Fruit fly (Drosophila melanogaster): Measurements from ENCODE around the gene CG7017.
A peak's percentile ranks its signal among the peaks of the same experiment; 100 is the strongest.

Gene CG7017

dm6 chr3L:20226153-20226552 lies 14.2 kb upstream of the CG7017 start (continued):
- no peak for TF ChIP-seq CG7556 (GFP tag; optimal IDR thresholded peaks at IDR 0.05)
- no peak for TF ChIP-seq Hr78 (GFP tag; optimal IDR thresholded peaks at IDR 0.05)
- no peak for TF ChIP-seq wek (GFP tag; optimal IDR thresholded peaks at IDR 0.05)
- TF ChIP-seq CG13287 (GFP tag; IDR thresholded peaks at IDR 0.05; ENCODE audit: partially characterized antibody): peak; percentile 54
- TF ChIP-seq Mrtf (GFP tag; IDR thresholded peaks at IDR 0.05): no peak
- TF ChIP-seq CG31365 (tag; optimal IDR thresholded peaks at IDR 0.05): no peak
- TF ChIP-seq CG16863 (GFP tag; optimal IDR thresholded peaks at IDR 0.05): no peak
- TF ChIP-seq fru (optimal IDR thresholded peaks at IDR 0.05): no peak
- no peak for TF ChIP-seq CG8359 (GFP tag; optimal IDR thresholded peaks at IDR 0.05; ENCODE audit: borderline replicate concordance)
- no peak for TF ChIP-seq grau (tag; optimal IDR thresholded peaks at IDR 0.05)
- no peak for TF ChIP-seq CG1233 (GFP tag; optimal IDR thresholded peaks at IDR 0.05)
- no peak for TF ChIP-seq Lpt (GFP tag; optimal IDR thresholded peaks at IDR 0.05)
- no peak for TF ChIP-seq Awh (GFP tag; IDR thresholded peaks at IDR 0.05)
- TF ChIP-seq en (GFP tag; optimal IDR thresholded peaks at IDR 0.05): no peak
- no peak for TF ChIP-seq Stat92E (GFP tag; optimal IDR thresholded peaks at IDR 0.05)
- no peak for TF ChIP-seq CG15696 (tag; optimal IDR thresholded peaks at IDR 0.05)
- TF ChIP-seq CG17186 (GFP tag; optimal IDR thresholded peaks at IDR 0.05): peak; percentile 96
- TF ChIP-seq pan (optimal IDR thresholded peaks at IDR 0.05): no peak
- no peak for TF ChIP-seq pan (GFP tag; optimal IDR thresholded peaks at IDR 0.05 in 1 of 2, IDR thresholded peaks at IDR 0.05 in 1 of 2)
- TF ChIP-seq CG18476 (GFP tag; optimal IDR thresholded peaks at IDR 0.05): no peak
- TF ChIP-seq seq (GFP tag; IDR thresholded peaks at IDR 0.05): no peak
- TF ChIP-seq fd96Cb (tag; optimal IDR thresholded peaks at IDR 0.05): no peak
- 0 out of 3 replicates have a peak, but pooled peaks have one; percentile 22 for TF ChIP-seq CG14860 (GFP tag; IDR thresholded peaks at IDR 0.05; ENCODE audit: partially characterized antibody)
- peak; percentile 1 for TF ChIP-seq dm (GFP tag; optimal IDR thresholded peaks at IDR 0.05)
- no peak for TF ChIP-seq sim (GFP tag; IDR thresholded peaks at IDR 0.05)
- TF ChIP-seq CG9797 (GFP tag; optimal IDR thresholded peaks at IDR 0.05): peak; percentile 81
- TF ChIP-seq aop (GFP tag; IDR thresholded peaks at IDR 0.05): no peak
- no peak for TF ChIP-seq CG2120 (GFP tag; optimal IDR thresholded peaks at IDR 0.05)
- no peak for TF ChIP-seq sisA (GFP tag; IDR thresholded peaks at IDR 0.05)
- TF ChIP-seq Dll (GFP tag; IDR thresholded peaks at IDR 0.05; ENCODE audit: partially characterized antibody): 0 out of 4 replicates have a peak, but pooled peaks have one; percentile 52
- TF ChIP-seq CG11695 (GFP tag; IDR thresholded peaks at IDR 0.05): no peak
- no peak for TF ChIP-seq scrt (GFP tag; optimal IDR thresholded peaks at IDR 0.05)
- no peak for TF ChIP-seq chn (GFP tag; optimal IDR thresholded peaks at IDR 0.05)
- no peak for TF ChIP-seq CG17359 (tag; optimal IDR thresholded peaks at IDR 0.05)
- peak; percentile 37; the same call in 1 of the 2 replicates for TF ChIP-seq CG4360 (GFP tag; IDR thresholded peaks at IDR 0.05)
- no peak for TF ChIP-seq NC2β (GFP tag; optimal IDR thresholded peaks at IDR 0.05)
- TF ChIP-seq Dref (GFP tag; IDR thresholded peaks at IDR 0.05): peak; percentile 58
- TF ChIP-seq Aef1 (GFP tag; IDR thresholded peaks at IDR 0.05): no peak
- TF ChIP-seq lilli (GFP tag; optimal IDR thresholded peaks at IDR 0.05): no peak
- TF ChIP-seq CG18599 (GFP tag; optimal IDR thresholded peaks at IDR 0.05): no peak
- TF ChIP-seq CG8281 (tag; optimal IDR thresholded peaks at IDR 0.05): no peak
- no peak for TF ChIP-seq Oaz (GFP tag; IDR thresholded peaks at IDR 0.05)
- no peak for TF ChIP-seq mld (GFP tag; IDR thresholded peaks at IDR 0.05; ENCODE audit: partially characterized antibody)
- no peak for TF ChIP-seq danr (GFP tag; IDR thresholded peaks at IDR 0.05)
- no peak for TF ChIP-seq Vsx1 (GFP tag; optimal IDR thresholded peaks at IDR 0.05)
- TF ChIP-seq wdn (GFP tag; IDR thresholded peaks at IDR 0.05): no peak
- TF ChIP-seq sr (GFP tag; IDR thresholded peaks at IDR 0.05): no peak
- TF ChIP-seq CG11456 (GFP tag; IDR thresholded peaks at IDR 0.05): no peak
- TF ChIP-seq HLH54F (GFP tag; optimal IDR thresholded peaks at IDR 0.05): no peak
- no peak for TF ChIP-seq CG6654 (GFP tag; optimal IDR thresholded peaks at IDR 0.05)
- TF ChIP-seq bcd (GFP tag; optimal IDR thresholded peaks at IDR 0.05): no peak
- no peak for TF ChIP-seq Drgx (GFP tag; IDR thresholded peaks at IDR 0.05)

Data from whole organism, embryonic.